Worm (Caenorhabditis elegans): Measurements from ENCODE around the gene dyf-17.

dyf-17 gene

ce11 chrV:19153244-19153643 is 25.9 kb downstream of the dyf-17 start:
- no peak for TF ChIP-seq blmp-1 (tag; optimal IDR thresholded peaks at IDR 0.05; ENCODE audit: insufficient read depth)
- peak; percentile 68 for TF ChIP-seq fos-1 (tag; optimal IDR thresholded peaks at IDR 0.05)

ce11 chrV:19153806-19154205 is 26.5 kb downstream of the dyf-17 start, which contains the start of gene tsp-13:
Gene tsp-13, plus strand, starts transcription at chrV:19154106.
- TF ChIP-seq nhr-25 (tag; optimal IDR thresholded peaks at IDR 0.05): no peak
- TF ChIP-seq ama-1 (optimal IDR thresholded peaks at IDR 0.05): no peak
- no peak for TF ChIP-seq peb-1 (tag; optimal IDR thresholded peaks at IDR 0.05)
- no peak for TF ChIP-seq sma-3 (GFP tag; optimal IDR thresholded peaks at IDR 0.05)
- no peak for TF ChIP-seq crh-2 (tag; optimal IDR thresholded peaks at IDR 0.05)

DNA sequence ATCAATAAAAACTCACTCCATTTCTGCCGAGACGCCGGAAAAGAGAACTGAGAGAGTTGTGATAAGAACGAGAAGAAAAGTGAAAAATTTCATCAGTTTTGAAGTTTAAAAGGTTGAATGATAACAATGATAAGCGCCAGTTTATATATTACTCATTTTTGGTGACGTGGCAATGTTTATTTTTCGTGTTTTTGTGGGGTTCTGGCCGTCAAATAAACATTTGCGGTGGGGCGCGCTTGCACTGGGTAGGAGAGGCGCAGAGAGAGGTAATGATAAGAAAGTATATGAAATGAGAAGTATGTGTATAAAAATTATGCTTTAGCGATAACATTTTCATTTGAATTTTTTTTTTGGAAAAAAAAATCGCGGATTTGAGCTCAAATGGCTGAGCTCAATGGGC is 31.3 kb downstream of the dyf-17 start, which contains the start of gene Y39B6A.5:
Gene Y39B6A.5 (minus strand): TSS at position 214 of the 400 bp plus-strand sequence.
- TF ChIP-seq lin-13 (GFP tag; optimal IDR thresholded peaks at IDR 0.05): peak; percentile 16
- TF ChIP-seq unc-39 (tag; optimal IDR thresholded peaks at IDR 0.05): no peak
- TF ChIP-seq nhr-11 (tag; optimal IDR thresholded peaks at IDR 0.05): no peak
- TF ChIP-seq fos-1 (tag; optimal IDR thresholded peaks at IDR 0.05): peak; percentile 98
- peak; percentile 58 for TF ChIP-seq nhr-129 (tag; optimal IDR thresholded peaks at IDR 0.05)
- TF ChIP-seq sma-3 (GFP tag; optimal IDR thresholded peaks at IDR 0.05): peak; percentile 72
- no peak for TF ChIP-seq unc-62 (GFP tag; optimal IDR thresholded peaks at IDR 0.05)
- TF ChIP-seq nhr-21 (tag; optimal IDR thresholded peaks at IDR 0.05): no peak
- TF ChIP-seq mbf-1 (tag; optimal IDR thresholded peaks at IDR 0.05): no peak
- peak; percentile 12 for TF ChIP-seq unc-55 (GFP tag; optimal IDR thresholded peaks at IDR 0.05)
- TF ChIP-seq gmeb-1 (tag; optimal IDR thresholded peaks at IDR 0.05): peak; percentile 77
- peak in 1 of 2 experiments; percentile 13 for TF ChIP-seq mdl-1 (tag; optimal IDR thresholded peaks at IDR 0.05)
- no peak for TF ChIP-seq nhr-12 (tag; optimal IDR thresholded peaks at IDR 0.05)
- TF ChIP-seq peb-1 (tag; optimal IDR thresholded peaks at IDR 0.05): no peak
- no peak for TF ChIP-seq snpc-4 (tag; optimal IDR thresholded peaks at IDR 0.05)
- no peak for TF ChIP-seq nhr-6 (tag; optimal IDR thresholded peaks at IDR 0.05)
- TF ChIP-seq nhr-10 (tag; optimal IDR thresholded peaks at IDR 0.05): no peak
- peak; percentile 99 for TF ChIP-seq crh-2 (tag; optimal IDR thresholded peaks at IDR 0.05)
- TF ChIP-seq mab-5 (tag; optimal IDR thresholded peaks at IDR 0.05): no peak
- peak in 1 of 2 experiments; percentile 42 for TF ChIP-seq lsy-2 (tag; optimal IDR thresholded peaks at IDR 0.05)
- no peak for TF ChIP-seq Y55F3AM.14 (GFP tag; optimal IDR thresholded peaks at IDR 0.05)
- no peak for TF ChIP-seq ZK546.5 (tag; optimal IDR thresholded peaks at IDR 0.05)
- no peak for TF ChIP-seq lin-39 (tag; optimal IDR thresholded peaks at IDR 0.05)
- TF ChIP-seq F13H6.1 (tag; optimal IDR thresholded peaks at IDR 0.05): peak; percentile 74
- TF ChIP-seq ceh-16 (tag; optimal IDR thresholded peaks at IDR 0.05): no peak
- TF ChIP-seq nhr-77 (tag; optimal IDR thresholded peaks at IDR 0.05): no peak

- TF ChIP-seq nhr-10 (tag; optimal IDR thresholded peaks at IDR 0.05): no peak
- no peak for TF ChIP-seq C34F6.9 (tag; optimal IDR thresholded peaks at IDR 0.05)
- TF ChIP-seq lin-39 (tag; optimal IDR thresholded peaks at IDR 0.05): no peak
- TF ChIP-seq ztf-11 (tag; optimal IDR thresholded peaks at IDR 0.05): no peak
- no peak for TF ChIP-seq blmp-1 (tag; optimal IDR thresholded peaks at IDR 0.05; ENCODE audit: insufficient read depth)
- TF ChIP-seq dmd-4 (tag; optimal IDR thresholded peaks at IDR 0.05): no peak
- no peak for TF ChIP-seq Y55F3AM.14 (GFP tag; optimal IDR thresholded peaks at IDR 0.05)
- no peak for TF ChIP-seq ZK546.5 (tag; optimal IDR thresholded peaks at IDR 0.05)
- no peak for TF ChIP-seq ztf-1 (GFP tag; conservative IDR thresholded peaks at IDR 0.05)
- no peak for TF ChIP-seq nhr-6 (tag; optimal IDR thresholded peaks at IDR 0.05)
- no peak for TF ChIP-seq sma-3 (GFP tag; optimal IDR thresholded peaks at IDR 0.05)
Measured at ce11 chrV:19174626-19175025, 47.3 kb downstream of the dyf-17 start, which contains the start of gene hot-2. Gene hot-2, plus strand, starts transcription at chrV:19174759.

DNA sequence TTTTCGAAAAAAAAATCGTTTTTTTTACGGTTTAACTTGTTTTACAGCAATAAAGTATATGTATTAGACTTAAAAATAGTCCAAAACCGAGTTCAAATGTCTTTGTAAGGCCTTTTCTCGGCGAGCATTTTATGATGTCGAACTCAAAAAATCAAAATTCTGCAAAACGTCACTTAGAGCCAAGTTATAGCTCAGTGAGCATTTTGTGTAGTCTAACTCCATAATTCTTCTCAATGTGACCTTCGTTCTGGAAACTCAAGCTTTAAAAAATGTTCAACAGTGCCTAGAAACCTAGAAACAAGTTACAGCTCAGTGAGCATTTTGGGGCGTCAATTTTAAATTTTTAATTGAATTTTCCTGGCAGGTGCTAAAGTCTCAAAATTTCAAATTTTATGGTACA is 48.4 kb downstream of the dyf-17 start:
- no peak for TF ChIP-seq nhr-25 (tag; optimal IDR thresholded peaks at IDR 0.05)
- no peak for TF ChIP-seq lin-39 (tag; optimal IDR thresholded peaks at IDR 0.05)

- TF ChIP-seq blmp-1 (tag; optimal IDR thresholded peaks at IDR 0.05; ENCODE audit: insufficient read depth): no peak
- no peak for TF ChIP-seq dmd-4 (tag; optimal IDR thresholded peaks at IDR 0.05)
- TF ChIP-seq mbf-1 (tag; optimal IDR thresholded peaks at IDR 0.05): no peak
- no peak for TF ChIP-seq snpc-4 (tag; optimal IDR thresholded peaks at IDR 0.05)
- TF ChIP-seq nhr-237 (tag; optimal IDR thresholded peaks at IDR 0.05): no peak
- no peak for TF ChIP-seq crh-2 (tag; optimal IDR thresholded peaks at IDR 0.05)
- no peak for TF ChIP-seq nhr-77 (tag; optimal IDR thresholded peaks at IDR 0.05)
- no peak for TF ChIP-seq R02D3.7 (tag; optimal IDR thresholded peaks at IDR 0.05)
- TF ChIP-seq nhr-6 (tag; optimal IDR thresholded peaks at IDR 0.05): no peak
- no peak for TF ChIP-seq unc-62 (GFP tag; optimal IDR thresholded peaks at IDR 0.05)
Measured at ce11 chrV:19177070-19177469, 49.7 kb downstream of the dyf-17 start.
